Fruit fly (Drosophila melanogaster) whole organism, adult: ENCODE measurements around the gene Rcd5.

Experiments
- CG11617 ChIP-seq: fragments of 200-800 bp; sonication (Bioruptor generic); optimal IDR thresholded peaks from 2 replicates; lab custom pipeline; 2017; ENCODE audit warnings: mild to moderate bottlenecking, missing biosample characterization, missing genetic modification reagents, missing genetic modification characterization
- CG12768 ChIP-seq: fragments of 200-800 bp; sonication (Bioruptor generic); optimal IDR thresholded peaks from 2 replicates; lab custom pipeline; 2017; ENCODE audit warnings: missing biosample characterization, missing genetic modification characterization, mild to moderate bottlenecking, moderate library complexity, missing genetic modification reagents
- CG14711 ChIP-seq: fragments of 200-800 bp; sonication (Bioruptor generic); optimal IDR thresholded peaks from 2 replicates; lab custom pipeline; 2018; ENCODE audit warnings: missing biosample characterization, mild to moderate bottlenecking, missing genetic modification characterization, moderate library complexity
- CG1620 ChIP-seq: fragments of 200-800 bp; sonication (Bioruptor generic); optimal IDR thresholded peaks from 2 replicates; lab custom pipeline; 2016; ENCODE audit warnings: missing biosample characterization, missing genetic modification characterization
- CG33017 ChIP-seq: fragments of 200-800 bp; sonication (Bioruptor generic); optimal IDR thresholded peaks from 2 replicates; lab custom pipeline; 2018; ENCODE audit warnings: missing biosample characterization, mild to moderate bottlenecking, missing genetic modification characterization, moderate library complexity
- CG5204 ChIP-seq: fragments of 200-800 bp; sonication (Bioruptor generic); optimal IDR thresholded peaks from 2 replicates; lab custom pipeline; 2016; ENCODE audit warnings: missing biosample characterization, missing genetic modification characterization
- CG7045 ChIP-seq: fragments of 200-800 bp; sonication (Bioruptor generic); optimal IDR thresholded peaks from 2 replicates; lab custom pipeline; 2017; ENCODE audit warnings: missing biosample characterization, mild to moderate bottlenecking, missing genetic modification characterization
- CG7101 ChIP-seq: fragments of 200-800 bp; sonication (Bioruptor generic); optimal IDR thresholded peaks from 2 replicates; lab custom pipeline; 2018; ENCODE audit warnings: missing biosample characterization, mild to moderate bottlenecking, missing genetic modification characterization, moderate library complexity
- Clk ChIP-seq: fragments of 200-800 bp; sonication (Bioruptor generic); optimal IDR thresholded peaks from 2 replicates; lab custom pipeline; 2017; ENCODE audit warnings: missing biosample characterization, missing genetic modification characterization
- Crg-1 ChIP-seq: fragments of 200-800 bp; sonication (Bioruptor generic); optimal IDR thresholded peaks from 2 replicates; lab custom pipeline; 2016; ENCODE audit warnings: missing biosample characterization, missing genetic modification characterization
- Hr96 ChIP-seq: fragments of 200-800 bp; sonication (Bioruptor generic); optimal IDR thresholded peaks from 2 replicates; lab custom pipeline; 2016; ENCODE audit warnings: missing biosample characterization, missing genetic modification characterization
- Mnt ChIP-seq: fragments of 200-800 bp; sonication (Bioruptor generic); optimal IDR thresholded peaks from 2 replicates; lab custom pipeline; 2016; ENCODE audit warnings: missing biosample characterization, mild to moderate bottlenecking, missing genetic modification characterization
- bab1 ChIP-seq: fragments of 200-800 bp; sonication (Bioruptor generic); optimal IDR thresholded peaks from 3 replicates; lab custom pipeline; 2019; ENCODE audit warnings: missing biosample characterization, mild to moderate bottlenecking, missing genetic modification characterization, moderate library complexity
- cic ChIP-seq: fragments of 200-800 bp; sonication (Bioruptor generic); optimal IDR thresholded peaks from 2 replicates; lab custom pipeline; 2017; ENCODE audit warnings: missing biosample characterization, mild to moderate bottlenecking, missing genetic modification characterization, moderate library complexity
- cnc ChIP-seq, 2 experiments: fragments of >200 bp; optimal IDR thresholded peaks; 2 replicates each; lab custom pipeline; 2017
- kay ChIP-seq: fragments of 200-800 bp; sonication (Bioruptor generic); peaks from one replicate; lab custom pipeline; 2016; ENCODE audit warnings: missing biosample characterization, missing genetic modification characterization, borderline replicate concordance
- ovo ChIP-seq: fragments of 200-800 bp; sonication (Bioruptor generic); optimal IDR thresholded peaks from 2 replicates; lab custom pipeline; 2016; ENCODE audit warnings: missing biosample characterization, missing genetic modification characterization
- pad ChIP-seq: fragments of 200-800 bp; sonication (Bioruptor generic); optimal IDR thresholded peaks from 3 replicates; lab custom pipeline; 2017; ENCODE audit warnings: missing biosample characterization, missing genetic modification characterization, mild to moderate bottlenecking, moderate library complexity, missing genetic modification reagents
- tj ChIP-seq: fragments of 200-800 bp; sonication (Bioruptor generic); optimal IDR thresholded peaks from 3 replicates; lab custom pipeline; 2017; ENCODE audit warnings: missing biosample characterization, mild to moderate bottlenecking, missing genetic modification characterization, moderate library complexity
- toe ChIP-seq: fragments of 200-800 bp; sonication (Bioruptor generic); optimal IDR thresholded peaks from 2 replicates; lab custom pipeline; 2016; ENCODE audit warnings: missing biosample characterization, missing genetic modification characterization

Gene Rcd5

DNA sequence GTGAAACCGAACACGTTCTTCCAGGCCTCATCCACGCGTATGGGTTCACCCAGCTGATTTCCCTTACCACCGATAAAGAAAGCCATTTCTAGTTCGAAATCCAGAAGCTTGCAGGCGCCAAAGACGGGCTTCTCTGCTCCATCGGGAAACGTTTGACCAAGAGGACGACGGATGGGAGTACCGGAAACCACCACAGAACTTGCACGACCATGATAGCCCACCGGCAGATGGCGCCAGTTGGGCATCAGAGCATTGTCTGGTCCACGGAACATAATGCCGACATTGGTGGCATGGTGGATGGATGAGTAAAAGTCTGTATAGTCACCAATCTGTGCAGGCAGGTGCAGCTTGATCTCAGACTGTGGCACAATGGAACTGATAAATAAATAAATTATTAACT is 32.4 kb downstream of the Rcd5 start:
- TF ChIP-seq tj (GFP tag; lab: Kevin White, UChicago) (no peak), CG14711 (tag; lab: Kevin White, UChicago) (no peak), pad (GFP tag; lab: Kevin White, UChicago) (no peak), ovo (GFP tag; lab: Kevin White, UChicago) (no peak), CG7045 (no peak), cic (GFP tag; lab: Kevin White, UChicago) (no peak), CG11617 (GFP tag; lab: Kevin White, UChicago) (no peak), CG5204 (GFP tag; lab: Kevin White, UChicago) (no peak), Crg-1 (GFP tag; lab: Kevin White, UChicago) (no peak), CG12768 (GFP tag; lab: Kevin White, UChicago) (no peak), Mnt (GFP tag; lab: Kevin White, UChicago) (no peak), CG1620 (GFP tag; lab: Kevin White, UChicago) (no peak), kay (GFP tag; lab: Kevin White, UChicago) (no peak), toe (GFP tag; lab: Kevin White, UChicago) (no peak), Hr96 (GFP tag; lab: Kevin White, UChicago) (no peak), Clk (GFP tag; lab: Kevin White, UChicago) (no peak)

DNA sequence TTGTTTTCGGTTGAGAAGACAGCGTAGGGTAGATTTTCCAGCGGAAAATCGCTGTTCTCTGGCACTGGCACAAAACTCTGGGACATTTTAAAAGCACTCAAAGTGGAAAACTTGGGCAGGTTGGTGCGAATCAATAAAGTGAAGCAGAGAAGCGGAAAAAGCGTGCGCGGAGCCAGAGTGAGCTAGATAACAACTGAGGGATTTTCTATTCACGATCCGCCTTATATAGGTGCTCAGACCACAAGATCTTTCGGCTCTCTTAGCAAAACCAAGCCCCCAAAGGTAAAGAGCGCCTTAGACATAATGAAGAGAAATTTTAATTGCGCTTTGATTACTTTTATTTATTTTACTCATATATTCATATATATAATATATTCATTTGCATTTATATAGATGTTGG is 33.4 kb downstream of the Rcd5 start, which contains the start of gene Faa:
Faa (minus strand) TSS at position 200 of the 400 bp plus-strand sequence.
- TF ChIP-seq Clk (GFP tag; lab: Kevin White, UChicago) (no peak), CG33017 (tag; lab: Kevin White, UChicago) (no peak), CG14711 (tag; lab: Kevin White, UChicago) (no peak), toe (GFP tag; lab: Kevin White, UChicago) (no peak), cnc (optimal IDR thresholded peaks at IDR 0.05; lab: Kevin White, UChicago) (no peak), CG11617 (GFP tag; lab: Kevin White, UChicago) (no peak), ovo (GFP tag; lab: Kevin White, UChicago) (no peak), CG1620 (GFP tag; lab: Kevin White, UChicago) (no peak), pad (GFP tag; lab: Kevin White, UChicago) (no peak), CG12768 (GFP tag; lab: Kevin White, UChicago) (no peak), CG7045 (no peak)

DNA sequence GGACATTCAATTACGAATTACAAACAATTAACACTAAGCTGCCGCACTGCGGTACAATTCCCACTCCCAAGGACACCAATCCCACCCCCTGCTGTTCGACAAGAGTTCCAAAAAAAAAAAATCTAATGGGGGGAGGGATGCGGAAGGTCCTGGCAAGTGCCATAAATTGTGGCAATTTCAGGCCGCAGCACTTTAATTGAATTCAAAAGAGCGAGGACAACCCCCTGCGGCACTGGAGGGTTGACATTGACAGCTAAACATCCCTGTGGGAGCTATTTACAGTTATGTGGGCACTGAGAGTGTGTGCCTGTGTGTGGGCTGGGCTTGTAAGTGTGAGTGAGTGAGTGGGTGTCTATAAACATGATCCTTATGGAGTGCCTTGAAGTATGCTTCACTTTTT is 36.6 kb downstream of the Rcd5 start:
- TF ChIP-seq CG5204 (GFP tag; lab: Kevin White, UChicago) = no peak
- no peak for TF ChIP-seq toe (GFP tag; lab: Kevin White, UChicago)
- no peak for TF ChIP-seq CG33017 (tag; lab: Kevin White, UChicago)
- no peak for TF ChIP-seq kay (GFP tag; lab: Kevin White, UChicago)
- TF ChIP-seq Clk (GFP tag; lab: Kevin White, UChicago) = no peak
- no peak for TF ChIP-seq CG7045
- no peak for TF ChIP-seq bab1
- no peak for TF ChIP-seq CG11617 (GFP tag; lab: Kevin White, UChicago)
- TF ChIP-seq ovo (GFP tag; lab: Kevin White, UChicago) = no peak
- TF ChIP-seq CG1620 (GFP tag; lab: Kevin White, UChicago) = no peak
- no peak for TF ChIP-seq CG14711 (tag; lab: Kevin White, UChicago)
- no peak for TF ChIP-seq Hr96 (GFP tag; lab: Kevin White, UChicago)
- TF ChIP-seq CG7101 (tag; lab: Kevin White, UChicago) = no peak
- no peak for TF ChIP-seq Mnt (GFP tag; lab: Kevin White, UChicago)
- TF ChIP-seq pad (GFP tag; lab: Kevin White, UChicago) = no peak
- TF ChIP-seq tj (GFP tag; lab: Kevin White, UChicago) = no peak

DNA sequence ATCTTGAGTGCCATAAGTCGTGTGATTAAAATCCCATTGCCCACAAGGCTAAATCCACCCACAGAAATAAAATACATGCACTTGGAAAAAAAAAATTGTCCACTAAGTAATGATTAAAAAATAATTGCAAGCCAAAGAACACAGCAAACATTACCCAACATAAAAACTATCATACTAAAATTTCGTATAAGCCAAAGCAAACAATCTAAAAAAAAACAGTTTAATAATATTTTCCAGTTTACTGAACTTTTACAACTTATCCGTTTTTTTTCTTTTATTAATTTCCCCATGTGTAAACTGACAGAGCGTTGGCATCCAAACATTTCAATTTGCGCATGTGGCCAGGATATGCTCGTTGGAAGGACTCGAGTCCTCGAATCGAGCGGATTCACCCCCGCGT is 39.9 kb downstream of the Rcd5 start:
- no peak for TF ChIP-seq tj (GFP tag; lab: Kevin White, UChicago)
- no peak for TF ChIP-seq CG12768 (GFP tag; lab: Kevin White, UChicago)
- no peak for TF ChIP-seq Hr96 (GFP tag; lab: Kevin White, UChicago)
- TF ChIP-seq CG7045 = no peak
- no peak for TF ChIP-seq CG11617 (GFP tag; lab: Kevin White, UChicago)
- no peak for TF ChIP-seq CG1620 (GFP tag; lab: Kevin White, UChicago)
- TF ChIP-seq CG7101 (tag; lab: Kevin White, UChicago) = no peak
- TF ChIP-seq ovo (GFP tag; lab: Kevin White, UChicago) = no peak
- TF ChIP-seq Crg-1 (GFP tag; lab: Kevin White, UChicago) = no peak
- no peak for TF ChIP-seq CG33017 (tag; lab: Kevin White, UChicago)
- no peak for TF ChIP-seq bab1
- no peak for TF ChIP-seq pad (GFP tag; lab: Kevin White, UChicago)
- TF ChIP-seq toe (GFP tag; lab: Kevin White, UChicago) = no peak
- TF ChIP-seq Mnt (GFP tag; lab: Kevin White, UChicago) = no peak

DNA sequence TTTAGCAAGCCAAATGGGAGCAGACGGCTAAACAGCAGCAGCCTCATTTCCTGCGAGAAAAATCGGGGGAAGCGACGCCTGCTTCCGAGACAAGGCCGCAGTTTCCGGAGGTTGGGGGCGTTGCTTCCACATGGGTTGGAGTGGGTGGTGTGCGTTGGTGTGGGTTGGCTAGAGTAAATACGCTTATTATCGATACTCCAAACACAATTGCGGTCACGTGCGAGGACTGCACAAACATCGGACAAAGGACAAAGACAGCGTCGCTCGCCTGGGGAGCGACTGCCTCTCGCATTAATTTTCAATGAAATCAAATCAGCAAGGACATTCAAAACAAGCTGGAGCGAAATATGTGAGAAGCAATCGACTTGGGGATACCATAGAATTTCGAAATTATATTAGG is 40.9 kb downstream of the Rcd5 start:
- TF ChIP-seq tj (GFP tag; lab: Kevin White, UChicago) = no peak
- no peak for TF ChIP-seq cic (GFP tag; lab: Kevin White, UChicago)
- TF ChIP-seq kay (GFP tag; lab: Kevin White, UChicago) = no peak
- TF ChIP-seq Crg-1 (GFP tag; lab: Kevin White, UChicago) = no peak
- TF ChIP-seq CG7045 = no peak
- no peak for TF ChIP-seq bab1
- TF ChIP-seq Clk (GFP tag; lab: Kevin White, UChicago) = no peak
- TF ChIP-seq cnc (optimal IDR thresholded peaks at IDR 0.05; lab: Kevin White, UChicago) = no peak
- TF ChIP-seq pad (GFP tag; lab: Kevin White, UChicago) = no peak
- no peak for TF ChIP-seq CG11617 (GFP tag; lab: Kevin White, UChicago)
- no peak for TF ChIP-seq CG12768 (GFP tag; lab: Kevin White, UChicago)
- TF ChIP-seq CG5204 (GFP tag; lab: Kevin White, UChicago) = no peak
- TF ChIP-seq Mnt (GFP tag; lab: Kevin White, UChicago) = no peak
- TF ChIP-seq Hr96 (GFP tag; lab: Kevin White, UChicago) = no peak
